Worm (Caenorhabditis elegans): Measurements from ENCODE around the gene fbxl-4.

DNA sequence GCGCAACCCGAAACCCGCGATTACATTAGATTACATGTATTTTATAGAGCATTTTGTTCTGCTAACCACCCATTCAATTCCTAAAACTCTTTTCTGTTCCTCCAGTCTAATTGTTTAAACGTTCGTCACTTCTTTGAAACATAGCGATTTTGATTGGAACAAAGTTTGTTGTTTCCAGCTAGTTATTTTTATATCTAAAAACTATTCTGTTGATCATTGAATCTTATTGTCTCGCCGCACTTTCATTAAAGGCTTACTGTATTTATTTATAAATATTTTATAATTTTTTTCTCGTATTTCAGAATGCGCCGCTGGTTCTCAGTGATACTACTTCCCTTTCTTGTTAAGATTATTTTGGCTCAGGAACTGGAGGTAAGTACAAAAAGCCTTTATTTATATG is 45.9 kb upstream of the fbxl-4 start, which contains the start of gene T14E8.2:
- no peak for TF ChIP-seq ama-1 (optimal IDR thresholded peaks at IDR 0.05)
- TF ChIP-seq sea-1 (GFP tag; conservative IDR thresholded peaks at IDR 0.05), result no peak
- TF ChIP-seq ceh-13 (GFP tag; optimal IDR thresholded peaks at IDR 0.05), result no peak
- no peak for TF ChIP-seq scrt-1 (GFP tag; IDR thresholded peaks at IDR 0.05)
- no peak for TF ChIP-seq tbx-37 (GFP tag; conservative IDR thresholded peaks at IDR 0.05)
- no peak for TF ChIP-seq tra-4 (tag; optimal IDR thresholded peaks at IDR 0.05)
- TF ChIP-seq hmg-4 (GFP tag; optimal IDR thresholded peaks at IDR 0.05), result no peak
- TF ChIP-seq hnd-1 (tag; optimal IDR thresholded peaks at IDR 0.05), result no peak
- TF ChIP-seq ceh-36 (tag; optimal IDR thresholded peaks at IDR 0.05), result no peak
- no peak for TF ChIP-seq tbx-11 (GFP tag; IDR thresholded peaks at IDR 0.05)
- TF ChIP-seq B0310.2 (tag; optimal IDR thresholded peaks at IDR 0.05), result no peak
- no peak for TF ChIP-seq pes-1 (GFP tag; IDR thresholded peaks at IDR 0.05)
- TF ChIP-seq ets-7 (tag; optimal IDR thresholded peaks at IDR 0.05), result no peak
- no peak for TF ChIP-seq flt-1 (GFP tag; IDR thresholded peaks at IDR 0.05)

Data from whole organism, early embryonic.